Fruit fly (Drosophila melanogaster) whole organism, embryonic: ENCODE measurements around the gene CG5968.

Experiments
- Antp ChIP-seq: fragments of 200-800 bp; sonication (Bioruptor generic); optimal IDR thresholded peaks from 3 replicates; lab custom pipeline; 2016; ENCODE audit warnings: missing biosample characterization, missing genetic modification characterization
- C15 ChIP-seq: fragments of 200-800 bp; sonication (Bioruptor generic); IDR thresholded peaks from 3 replicates; pipeline ENCODE4 v1.3.6; 2022; ENCODE audit warnings: missing biosample characterization, missing genetic modification characterization
- CG11247 ChIP-seq: fragments of 200-800 bp; sonication (Bioruptor generic); IDR thresholded peaks from 2 replicates; pipeline ENCODE4 v1.3.6; 2022; ENCODE audit warnings: missing biosample characterization, missing genetic modification characterization
- CG11723 ChIP-seq: fragments of 200-800 bp; sonication (Bioruptor generic); optimal IDR thresholded peaks from 2 replicates; lab custom pipeline; 2017; ENCODE audit warnings: missing biosample characterization, mild to moderate bottlenecking, missing genetic modification characterization
- CG1233 ChIP-seq: fragments of 200-800 bp; sonication (Bioruptor generic); optimal IDR thresholded peaks from 4 replicates; lab custom pipeline; 2018; ENCODE audit warnings: missing biosample characterization, mild to moderate bottlenecking, missing genetic modification characterization
- CG14860 ChIP-seq: fragments of 200-800 bp; sonication (Bioruptor generic); IDR thresholded peaks from 3 replicates; pipeline ENCODE4 v1.3.6; 2022; ENCODE audit warnings: missing biosample characterization, missing genetic modification characterization; ENCODE audit not compliant: partially characterized antibody
- CG16813 ChIP-seq: fragments of 200-800 bp; sonication (Bioruptor generic); IDR thresholded peaks from 3 replicates; pipeline ENCODE4 v1.3.6; 2022; ENCODE audit warnings: missing biosample characterization, missing genetic modification characterization; ENCODE audit not compliant: partially characterized antibody
- CG1832 ChIP-seq: fragments of 200-800 bp; sonication (Bioruptor generic); optimal IDR thresholded peaks from 2 replicates; lab custom pipeline; 2017; ENCODE audit warnings: missing biosample characterization, mild to moderate bottlenecking, missing genetic modification characterization, inconsistent platforms
- CG31224 ChIP-seq: fragments of 200-800 bp; sonication (Bioruptor generic); IDR thresholded peaks from 2 replicates; pipeline ENCODE4 v1.3.6; 2022; ENCODE audit warnings: missing biosample characterization, missing genetic modification characterization
- CG31441 ChIP-seq: fragments of 200-800 bp; sonication (Bioruptor generic); IDR thresholded peaks from 2 replicates; pipeline ENCODE4 v1.3.6; 2022; ENCODE audit warnings: missing biosample characterization, missing genetic modification characterization
- CG6272 ChIP-seq: fragments of 200-800 bp; sonication (Bioruptor generic); IDR thresholded peaks from 2 replicates; pipeline ENCODE4 v1.3.6; 2022; ENCODE audit warnings: missing biosample characterization, missing genetic modification characterization
- CG6689 ChIP-seq: fragments of 200-800 bp; sonication (Bioruptor generic); IDR thresholded peaks from 2 replicates; pipeline ENCODE4 v1.3.6; 2022; ENCODE audit warnings: missing biosample characterization, missing genetic modification characterization
- CG6791 ChIP-seq: fragments of 200-800 bp; sonication (Bioruptor generic); IDR thresholded peaks from 3 replicates; pipeline ENCODE4 v1.3.6; 2022; ENCODE audit warnings: missing biosample characterization, missing genetic modification characterization; ENCODE audit not compliant: partially characterized antibody
- CG7745 ChIP-seq: fragments of 200-800 bp; sonication (Bioruptor generic); optimal IDR thresholded peaks from 2 replicates; lab custom pipeline; 2018; ENCODE audit warnings: missing biosample characterization, mild to moderate bottlenecking, missing genetic modification characterization, moderate library complexity
- D19A ChIP-seq: fragments of 200-800 bp; optimal IDR thresholded peaks from 3 replicates; lab custom pipeline; 2019; ENCODE audit warnings: missing biosample characterization, mild to moderate bottlenecking, missing genetic modification characterization, moderate library complexity
- Dip2 ChIP-seq: fragments of 200-800 bp; sonication (Bioruptor generic); IDR thresholded peaks from 2 replicates; pipeline ENCODE4 v1.3.6; 2022; ENCODE audit warnings: missing biosample characterization, missing genetic modification characterization
- Gug ChIP-seq: fragments of 200-800 bp; sonication (Bioruptor generic); IDR thresholded peaks from 4 replicates; pipeline ENCODE4 v1.3.6; 2022; ENCODE audit warnings: missing biosample characterization, missing genetic modification characterization
- HmgZ ChIP-seq: fragments of 200-800 bp; sonication (Bioruptor generic); optimal IDR thresholded peaks from 2 replicates; lab custom pipeline; 2018; ENCODE audit warnings: missing biosample characterization, mild to moderate bottlenecking, missing genetic modification characterization
- Hmx ChIP-seq: fragments of 200-800 bp; sonication (Bioruptor generic); optimal IDR thresholded peaks from 2 replicates; lab custom pipeline; 2016; ENCODE audit warnings: missing biosample characterization, missing genetic modification characterization
- Mes4 ChIP-seq: fragments of 200-800 bp; sonication (Bioruptor generic); optimal IDR thresholded peaks from 2 replicates; lab custom pipeline; 2016; ENCODE audit warnings: missing biosample characterization, missing genetic modification characterization
- Myb ChIP-seq: fragments of 200-800 bp; sonication (Bioruptor generic); optimal IDR thresholded peaks from 2 replicates; lab custom pipeline; 2016; ENCODE audit warnings: missing biosample characterization, missing genetic modification characterization
- NfI ChIP-seq: fragments of 200-800 bp; sonication (Bioruptor generic); optimal IDR thresholded peaks from 3 replicates; lab custom pipeline; 2018; ENCODE audit warnings: missing biosample characterization, mild to moderate bottlenecking, missing genetic modification characterization, moderate library complexity
- Sin3A ChIP-seq: fragments of >200 bp; optimal IDR thresholded peaks from 2 replicates; lab custom pipeline; 2018
- Sry-δ ChIP-seq: fragments of 200-800 bp; sonication (Bioruptor generic); optimal IDR thresholded peaks from 2 replicates; lab custom pipeline; 2016; ENCODE audit warnings: missing biosample characterization, missing genetic modification characterization
- Stat92E ChIP-seq, 3 experiments: fragments of >200 bp in 2 of 3; fragments of 200-800 bp in 1 of 3; sonication (Bioruptor generic) in 1 of 3; optimal IDR thresholded peaks; 2 replicates each; lab custom pipeline; 2017 to 2019; ENCODE audit warnings: missing biosample characterization in 3 of 3, missing genetic modification characterization in 3 of 3, mild to moderate bottlenecking in 1 of 3, moderate library complexity in 1 of 3
- Vsx1 ChIP-seq: fragments of 200-800 bp; sonication (Bioruptor generic); optimal IDR thresholded peaks from 2 replicates; lab custom pipeline; 2017; ENCODE audit warnings: missing biosample characterization, mild to moderate bottlenecking, missing genetic modification characterization, missing genetic modification reagents
- Xrp1 ChIP-seq: fragments of 200-800 bp; sonication (Bioruptor generic); IDR thresholded peaks from 2 replicates; pipeline ENCODE4 v1.3.6; 2022; ENCODE audit warnings: missing biosample characterization, missing genetic modification characterization
- ara ChIP-seq: fragments of 200-800 bp; sonication (Bioruptor generic); IDR thresholded peaks from 2 replicates; pipeline ENCODE4 v1.3.6; 2022; ENCODE audit warnings: missing biosample characterization, missing genetic modification characterization
- ash1 ChIP-seq: fragments of 200-800 bp; sonication (Bioruptor generic); optimal IDR thresholded peaks from 2 replicates; lab custom pipeline; 2018; ENCODE audit warnings: missing biosample characterization, mild to moderate bottlenecking, missing genetic modification characterization
- da ChIP-seq: fragments of 200-800 bp; sonication (Bioruptor generic); optimal IDR thresholded peaks from 2 replicates; lab custom pipeline; 2016; ENCODE audit warnings: missing biosample characterization, missing genetic modification characterization
- dan ChIP-seq: fragments of 200-800 bp; sonication (Bioruptor generic); IDR thresholded peaks from 2 replicates; pipeline ENCODE4 v1.3.6; 2022; ENCODE audit warnings: missing biosample characterization, missing genetic modification characterization
- dati ChIP-seq: fragments of 200-800 bp; sonication (Bioruptor generic); IDR thresholded peaks from 2 replicates; pipeline ENCODE4 v1.3.6; 2022; ENCODE audit warnings: missing biosample characterization, missing genetic modification characterization
- dmrt11E ChIP-seq: fragments of 200-800 bp; sonication (Bioruptor generic); optimal IDR thresholded peaks from 3 replicates; lab custom pipeline; 2018; ENCODE audit warnings: missing biosample characterization, mild to moderate bottlenecking, missing genetic modification characterization, moderate library complexity
- fd96Cb ChIP-seq: fragments of 200-800 bp; sonication (Bioruptor generic); optimal IDR thresholded peaks from 2 replicates; lab custom pipeline; 2018; ENCODE audit warnings: missing biosample characterization, mild to moderate bottlenecking, missing genetic modification characterization, moderate library complexity
- fru ChIP-seq: fragments of >200 bp; optimal IDR thresholded peaks from 2 replicates; lab custom pipeline; 2017
- grn ChIP-seq: fragments of 200-800 bp; sonication (Bioruptor generic); optimal IDR thresholded peaks from 3 replicates; lab custom pipeline; 2017; ENCODE audit warnings: missing biosample characterization, missing genetic modification characterization
- gro ChIP-seq: fragments of 200-800 bp; sonication (Bioruptor generic); optimal IDR thresholded peaks from 2 replicates; lab custom pipeline; 2016; ENCODE audit warnings: missing biosample characterization, missing genetic modification characterization
- gt ChIP-seq: fragments of 200-800 bp; sonication (Bioruptor generic); IDR thresholded peaks from 2 replicates; pipeline ENCODE4 v1.3.6; 2022; ENCODE audit warnings: missing biosample characterization, missing genetic modification characterization
- jumu ChIP-seq: fragments of 200-800 bp; sonication (Bioruptor generic); optimal IDR thresholded peaks from 3 replicates; lab custom pipeline; 2016; ENCODE audit warnings: missing biosample characterization, missing genetic modification characterization
- odd ChIP-seq: fragments of 200-800 bp; sonication (Bioruptor generic); optimal IDR thresholded peaks from 2 replicates; lab custom pipeline; 2017; ENCODE audit warnings: missing biosample characterization, mild to moderate bottlenecking, missing genetic modification characterization
- pb ChIP-seq: fragments of 200-800 bp; sonication (Bioruptor generic); optimal IDR thresholded peaks from 3 replicates; lab custom pipeline; 2016; ENCODE audit warnings: missing biosample characterization, missing genetic modification characterization
- ranshi ChIP-seq: fragments of 200-800 bp; sonication (Bioruptor generic); IDR thresholded peaks from 2 replicates; pipeline ENCODE4 v1.3.6; 2022; ENCODE audit warnings: missing biosample characterization, missing genetic modification characterization
- scrt ChIP-seq: fragments of 200-800 bp; sonication (Bioruptor generic); optimal IDR thresholded peaks from 2 replicates; lab custom pipeline; 2018; ENCODE audit warnings: missing biosample characterization, mild to moderate bottlenecking, missing genetic modification characterization, moderate library complexity
- sens ChIP-seq: fragments of 200-800 bp; sonication (Bioruptor generic); peaks from one replicate; lab custom pipeline; 2016; ENCODE audit warnings: missing biosample characterization, missing genetic modification characterization
- sim ChIP-seq: fragments of 200-800 bp; sonication (Bioruptor generic); IDR thresholded peaks from 2 replicates; pipeline ENCODE4 v1.3.6; 2022; ENCODE audit warnings: missing biosample characterization, missing genetic modification characterization
- tap ChIP-seq: fragments of 200-800 bp; optimal IDR thresholded peaks from 3 replicates; lab custom pipeline; 2019; ENCODE audit warnings: missing biosample characterization, mild to moderate bottlenecking, missing genetic modification characterization, moderate library complexity
- tin ChIP-seq: fragments of 200-800 bp; sonication (Bioruptor generic); optimal IDR thresholded peaks from 3 replicates; lab custom pipeline; 2016; ENCODE audit warnings: missing biosample characterization, missing genetic modification characterization
- tll ChIP-seq, 2 experiments: fragments of 200-800 bp in 1 of 2; fragments of >200 bp in 1 of 2; sonication (Bioruptor generic) in 1 of 2; optimal IDR thresholded peaks; 2 replicates each; lab custom pipeline; 2017 to 2019; ENCODE audit warnings: missing biosample characterization in 2 of 2, missing genetic modification characterization in 2 of 2, mild to moderate bottlenecking in 1 of 2, moderate library complexity in 1 of 2
- zen2 ChIP-seq: fragments of 200-800 bp; sonication (Bioruptor generic); IDR thresholded peaks from 3 replicates; pipeline ENCODE4 v1.3.6; 2022; ENCODE audit warnings: missing biosample characterization, missing genetic modification characterization; ENCODE audit not compliant: partially characterized antibody

The CG5968 gene

DNA sequence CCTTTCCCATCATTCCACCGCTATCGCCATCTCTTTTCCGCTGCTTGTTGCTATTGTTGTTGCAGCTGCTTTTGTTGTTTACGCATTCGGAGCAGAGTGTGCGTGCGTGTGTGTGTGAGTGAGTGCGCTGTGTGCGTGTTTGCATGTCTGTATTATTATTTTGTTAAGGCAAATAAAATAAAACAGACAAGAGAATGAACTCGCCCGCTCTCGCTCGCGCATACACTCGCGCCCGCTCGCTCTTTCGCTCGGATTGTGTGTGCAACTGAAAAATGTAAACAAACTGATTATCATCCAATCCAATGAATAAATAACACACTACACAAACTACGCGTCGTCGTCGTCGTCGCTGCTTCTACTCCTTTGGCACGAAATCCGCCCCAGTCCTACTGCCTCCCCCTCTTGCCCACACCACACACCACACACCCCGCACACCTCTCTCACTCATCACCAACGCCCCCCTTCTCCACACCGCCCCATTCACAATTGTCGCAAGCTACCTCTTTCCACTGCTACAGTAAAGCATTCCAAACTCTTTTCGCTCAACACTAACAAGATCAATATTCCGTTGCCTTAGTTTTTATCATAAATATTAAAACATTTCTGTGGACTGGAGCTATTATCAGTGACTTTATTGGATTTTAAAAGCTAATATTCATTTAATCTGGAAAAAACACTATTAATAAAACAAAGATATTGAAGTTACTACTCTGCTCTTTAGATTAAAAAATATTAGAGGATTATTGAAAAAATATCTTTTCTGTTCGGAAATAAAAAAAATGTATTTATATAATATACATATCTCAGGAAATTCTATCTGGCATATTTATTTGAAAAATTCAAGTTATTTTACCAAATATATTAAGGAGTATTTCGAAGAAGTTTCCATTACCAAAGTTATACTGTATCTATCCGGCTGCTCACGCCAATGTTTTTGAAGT lies 28.1 kb downstream of the CG5968 start (continued):
- TF ChIP-seq Sry-δ (GFP tag; lab: Kevin White, UChicago) (peak; percentile 23), fd96Cb (tag; lab: Kevin White, UChicago) (peak; percentile 54), da (GFP tag; lab: Kevin White, UChicago) (peak; percentile 91), CG6791 (GFP tag; lab: Robert Waterston, UW) (peak; percentile 45; the same call in 1 of the 3 replicates), gro (GFP tag; lab: Kevin White, UChicago) (peak; percentile 16), fru (lab: Kevin White, UChicago) (no peak), CG31224 (GFP tag; lab: Robert Waterston, UW) (no peak), ara (peak; percentile 73; the same call in 1 of the 2 replicates), Gug (GFP tag; lab: Robert Waterston, UW) (no peak), dan (no peak), tll (GFP tag; optimal IDR thresholded peaks at IDR 0.05; lab: Kevin White, UChicago) (peak in 1 of 2 experiments; percentile 86), odd (GFP tag; lab: Kevin White, UChicago) (peak; percentile 96), Hmx (no peak), scrt (GFP tag; lab: Kevin White, UChicago) (peak; percentile 72), gt (peak; percentile 19; the same call in 1 of the 2 replicates), CG14860 (GFP tag; lab: Robert Waterston, UW) (no peak), Antp (GFP tag; lab: Kevin White, UChicago) (peak; percentile 65), Dip2 (GFP tag; lab: Robert Waterston, UW) (no peak), tin (no peak), Myb (GFP tag; lab: Kevin White, UChicago) (peak; percentile 49), dmrt11E (tag; lab: Kevin White, UChicago) (peak; percentile 94), Vsx1 (peak; percentile 97), CG11247 (GFP tag; lab: Robert Waterston, UW) (0 out of 2 replicates have a peak, but pooled peaks have one; percentile 20), CG11723 (GFP tag; lab: Kevin White, UChicago) (peak; percentile 93), CG6272 (GFP tag; lab: Robert Waterston, UW) (no peak), NfI (GFP tag; lab: Kevin White, UChicago) (peak; percentile 25), CG31441 (GFP tag; lab: Robert Waterston, UW) (peak; percentile 83), CG1832 (GFP tag; lab: Kevin White, UChicago) (peak; percentile 79), D19A (tag; lab: Kevin White, UChicago) (peak; percentile 68), Sin3A (lab: Kevin White, UChicago) (no peak), Mes4 (GFP tag; lab: Kevin White, UChicago) (peak; percentile 93), jumu (GFP tag; lab: Kevin White, UChicago) (peak; percentile 33), Stat92E (GFP tag; optimal IDR thresholded peaks at IDR 0.05; lab: Kevin White, UChicago) (peak in 1 of 3 experiments; percentile 84), sim (GFP tag; lab: Robert Waterston, UW) (peak; percentile 79), ash1 (peak; percentile 54), Xrp1 (GFP tag; lab: Robert Waterston, UW) (peak; percentile 88), CG1233 (GFP tag; lab: Kevin White, UChicago) (peak; percentile 91), CG16813 (GFP tag; lab: Robert Waterston, UW) (no peak), CG6689 (peak; percentile 63), HmgZ (tag; lab: Kevin White, UChicago) (peak; percentile 92), tap (tag; lab: Kevin White, UChicago) (peak; percentile 78), zen2 (peak; percentile 49; the same call in 1 of the 3 replicates), C15 (GFP tag; lab: Robert Waterston, UW) (no peak), CG7745 (tag; lab: Kevin White, UChicago) (peak; percentile 93), pb (GFP tag; lab: Kevin White, UChicago) (peak; percentile 70), ranshi (GFP tag; lab: Robert Waterston, UW) (peak; percentile 61; the same call in 1 of the 2 replicates), grn (GFP tag; lab: Kevin White, UChicago) (peak; percentile 90), sens (GFP tag; lab: Kevin White, UChicago) (peak; percentile 95), dati (GFP tag; lab: Robert Waterston, UW) (peak; percentile 14; the same call in 1 of the 2 replicates)
